Fruit fly (Drosophila melanogaster) whole organism, embryonic: ENCODE measurements around the gene CG34134.

Experiments used
- B-H2 ChIP-seq: fragments of 200-800 bp; sonication (Bioruptor generic); optimal IDR thresholded peaks from 2 replicates; lab custom pipeline; 2018; ENCODE audit warnings: missing biosample characterization, mild to moderate bottlenecking, missing genetic modification characterization
- Blimp-1 ChIP-seq: fragments of 200-800 bp; sonication (Bioruptor generic); optimal IDR thresholded peaks from 3 replicates; lab custom pipeline; 2018; ENCODE audit warnings: missing biosample characterization, missing genetic modification characterization, mild to moderate bottlenecking, moderate library complexity, missing genetic modification reagents
- CG1024 ChIP-seq: fragments of 200-800 bp; sonication (Bioruptor generic); IDR thresholded peaks from 2 replicates; pipeline ENCODE4 v1.3.6; 2022; ENCODE audit warnings: missing biosample characterization, missing genetic modification characterization
- CG11504 ChIP-seq: fragments of 200-800 bp; sonication (Bioruptor generic); optimal IDR thresholded peaks from 3 replicates; lab custom pipeline; 2019; ENCODE audit warnings: missing biosample characterization, mild to moderate bottlenecking, missing genetic modification characterization, moderate library complexity
- CG11723 ChIP-seq: fragments of 200-800 bp; sonication (Bioruptor generic); optimal IDR thresholded peaks from 2 replicates; lab custom pipeline; 2017; ENCODE audit warnings: missing biosample characterization, mild to moderate bottlenecking, missing genetic modification characterization
- CG12659 ChIP-seq: fragments of 200-800 bp; sonication (Bioruptor generic); optimal IDR thresholded peaks from 3 replicates; lab custom pipeline; 2017; ENCODE audit warnings: mild to moderate bottlenecking, missing biosample characterization, missing genetic modification reagents, missing genetic modification characterization
- CG12744 ChIP-seq: fragments of 200-800 bp; sonication (Bioruptor generic); optimal IDR thresholded peaks from 2 replicates; lab custom pipeline; 2016; ENCODE audit warnings: missing biosample characterization, missing genetic modification characterization
- CG13123 ChIP-seq: fragments of 200-800 bp; sonication (Bioruptor generic); optimal IDR thresholded peaks from 2 replicates; lab custom pipeline; 2016; ENCODE audit warnings: missing biosample characterization, missing genetic modification characterization
- CG14860 ChIP-seq: fragments of 200-800 bp; sonication (Bioruptor generic); IDR thresholded peaks from 3 replicates; pipeline ENCODE4 v1.3.6; 2022; ENCODE audit warnings: missing biosample characterization, missing genetic modification characterization; ENCODE audit not compliant: partially characterized antibody
- CG1529 ChIP-seq: fragments of 200-800 bp; sonication (Bioruptor generic); optimal IDR thresholded peaks from 3 replicates; lab custom pipeline; 2018; ENCODE audit warnings: missing biosample characterization, missing genetic modification characterization
- CG15479 ChIP-seq: fragments of 200-800 bp; sonication (Bioruptor generic); optimal IDR thresholded peaks from 3 replicates; lab custom pipeline; 2019; ENCODE audit warnings: missing biosample characterization, mild to moderate bottlenecking, missing genetic modification characterization, moderate library complexity
- CG17829 ChIP-seq: fragments of 200-800 bp; optimal IDR thresholded peaks from 2 replicates; lab custom pipeline; 2019; ENCODE audit warnings: missing biosample characterization, mild to moderate bottlenecking, missing genetic modification characterization, moderate library complexity
- CG18476 ChIP-seq: fragments of 200-800 bp; sonication (Bioruptor generic); optimal IDR thresholded peaks from 2 replicates; lab custom pipeline; 2016; ENCODE audit warnings: missing biosample characterization, mild to moderate bottlenecking, missing genetic modification characterization
- CG2889 ChIP-seq: fragments of 200-800 bp; sonication (Bioruptor generic); IDR thresholded peaks from 3 replicates; pipeline ENCODE4 v1.3.6; 2022; ENCODE audit warnings: missing biosample characterization, missing genetic modification characterization
- CG3065 ChIP-seq: fragments of 200-800 bp; sonication (Bioruptor generic); optimal IDR thresholded peaks from 2 replicates; lab custom pipeline; 2016; ENCODE audit warnings: missing biosample characterization, missing genetic modification characterization
- CG33557 ChIP-seq: fragments of 200-800 bp; sonication (Bioruptor generic); optimal IDR thresholded peaks from 2 replicates; lab custom pipeline; 2019; ENCODE audit warnings: missing biosample characterization, mild to moderate bottlenecking, missing genetic modification characterization, moderate library complexity
- CG4282 ChIP-seq: fragments of 200-800 bp; sonication (Bioruptor generic); optimal IDR thresholded peaks from 2 replicates; lab custom pipeline; 2016; ENCODE audit warnings: missing biosample characterization, missing genetic modification characterization
- CG4707 ChIP-seq: fragments of 200-800 bp; sonication (Bioruptor generic); optimal IDR thresholded peaks from 2 replicates; lab custom pipeline; 2018; ENCODE audit warnings: missing biosample characterization, mild to moderate bottlenecking, missing genetic modification characterization, moderate library complexity
- CG6175 ChIP-seq: fragments of 200-800 bp; sonication (Bioruptor generic); IDR thresholded peaks from 3 replicates; pipeline ENCODE4 v1.3.6; 2022; ENCODE audit warnings: missing biosample characterization, missing genetic modification characterization
- CG6254 ChIP-seq: fragments of 200-800 bp; sonication (Bioruptor generic); optimal IDR thresholded peaks from 3 replicates; lab custom pipeline; 2017; ENCODE audit warnings: mild to moderate bottlenecking, missing biosample characterization, missing genetic modification reagents, missing genetic modification characterization
- CG6765 ChIP-seq: fragments of 200-800 bp; sonication (Bioruptor generic); optimal IDR thresholded peaks from 3 replicates; lab custom pipeline; 2017; ENCODE audit warnings: missing biosample characterization, mild to moderate bottlenecking, missing genetic modification characterization
- CG6791 ChIP-seq: fragments of 200-800 bp; sonication (Bioruptor generic); IDR thresholded peaks from 3 replicates; pipeline ENCODE4 v1.3.6; 2022; ENCODE audit warnings: missing biosample characterization, missing genetic modification characterization; ENCODE audit not compliant: partially characterized antibody
- CG7357 ChIP-seq: fragments of 200-800 bp; sonication (Bioruptor generic); IDR thresholded peaks from 3 replicates; pipeline ENCODE4 v1.3.6; 2022; ENCODE audit warnings: missing biosample characterization, missing genetic modification characterization
- CG8388 ChIP-seq: fragments of 200-800 bp; sonication (Bioruptor generic); optimal IDR thresholded peaks from 2 replicates; lab custom pipeline; 2019; ENCODE audit warnings: missing biosample characterization, mild to moderate bottlenecking, missing genetic modification characterization, moderate library complexity
- CG9797 ChIP-seq: fragments of 200-800 bp; sonication (Bioruptor generic); optimal IDR thresholded peaks from 3 replicates; lab custom pipeline; 2018; ENCODE audit warnings: missing biosample characterization, mild to moderate bottlenecking, missing genetic modification characterization
- CoRest ChIP-seq: fragments of 200-800 bp; sonication (Bioruptor generic); optimal IDR thresholded peaks from 3 replicates; lab custom pipeline; 2018; ENCODE audit warnings: missing biosample characterization, mild to moderate bottlenecking, missing genetic modification characterization, moderate library complexity
- Dbx ChIP-seq: fragments of 200-800 bp; sonication (Bioruptor generic); IDR thresholded peaks from 3 replicates; pipeline ENCODE4 v1.3.6; 2022; ENCODE audit warnings: missing biosample characterization, missing genetic modification characterization
- Gsc ChIP-seq: fragments of 200-800 bp; sonication (Bioruptor generic); IDR thresholded peaks from 2 replicates; pipeline ENCODE4 v1.3.6; 2022; ENCODE audit warnings: missing biosample characterization, missing genetic modification characterization
- HmgZ ChIP-seq: fragments of 200-800 bp; sonication (Bioruptor generic); optimal IDR thresholded peaks from 2 replicates; lab custom pipeline; 2018; ENCODE audit warnings: missing biosample characterization, mild to moderate bottlenecking, missing genetic modification characterization
- Jarid2 ChIP-seq: fragments of 200-800 bp; sonication (Bioruptor generic); optimal IDR thresholded peaks from 3 replicates; lab custom pipeline; 2017; ENCODE audit warnings: mild to moderate bottlenecking, missing biosample characterization, missing genetic modification reagents, missing genetic modification characterization
- Nf-YC ChIP-seq: fragments of 200-800 bp; optimal IDR thresholded peaks from 3 replicates; lab custom pipeline; 2019; ENCODE audit warnings: missing biosample characterization, mild to moderate bottlenecking, missing genetic modification characterization, moderate library complexity
- PHDP ChIP-seq: fragments of 200-800 bp; sonication (Bioruptor generic); optimal IDR thresholded peaks from 3 replicates; lab custom pipeline; 2018; ENCODE audit warnings: missing biosample characterization, mild to moderate bottlenecking, missing genetic modification characterization, moderate library complexity
- Poxn ChIP-seq: fragments of 200-800 bp; sonication (Bioruptor generic); IDR thresholded peaks from 2 replicates; pipeline ENCODE4 v1.3.6; 2022; ENCODE audit warnings: missing biosample characterization, missing genetic modification characterization
- Spps ChIP-seq: fragments of 200-800 bp; sonication (Bioruptor generic); optimal IDR thresholded peaks from 2 replicates; lab custom pipeline; 2018; ENCODE audit warnings: missing biosample characterization, mild to moderate bottlenecking, missing genetic modification characterization
- Tbp ChIP-seq: fragments of >200 bp; optimal IDR thresholded peaks from 2 replicates; lab custom pipeline; 2018; ENCODE audit warnings: missing biosample characterization, missing genetic modification characterization
- ase ChIP-seq: fragments of 200-800 bp; sonication (Bioruptor generic); IDR thresholded peaks from 3 replicates; pipeline ENCODE4 v1.3.6; 2022; ENCODE audit warnings: missing biosample characterization, missing genetic modification characterization
- cad ChIP-seq: fragments of >200 bp; optimal IDR thresholded peaks from 2 replicates; lab custom pipeline; 2017; ENCODE audit warnings: missing biosample characterization, missing genetic modification characterization
- chn ChIP-seq: fragments of 200-800 bp; sonication (Bioruptor generic); optimal IDR thresholded peaks from 2 replicates; lab custom pipeline; 2016; ENCODE audit warnings: missing biosample characterization, missing genetic modification characterization
- da ChIP-seq: fragments of 200-800 bp; sonication (Bioruptor generic); optimal IDR thresholded peaks from 2 replicates; lab custom pipeline; 2016; ENCODE audit warnings: missing biosample characterization, missing genetic modification characterization
- fd3F ChIP-seq: fragments of 200-800 bp; sonication (Bioruptor generic); optimal IDR thresholded peaks from 2 replicates; lab custom pipeline; 2018; ENCODE audit warnings: missing biosample characterization, mild to moderate bottlenecking, missing genetic modification characterization, moderate library complexity
- gsb ChIP-seq: fragments of 200-800 bp; sonication (Bioruptor generic); IDR thresholded peaks from 2 replicates; pipeline ENCODE4 v1.3.6; 2022; ENCODE audit warnings: missing biosample characterization, missing genetic modification characterization
- ham ChIP-seq: fragments of 200-800 bp; sonication (Bioruptor generic); IDR thresholded peaks from 2 replicates; pipeline ENCODE4 v1.3.6; 2022; ENCODE audit warnings: missing biosample characterization, missing genetic modification characterization
- lilli ChIP-seq: fragments of 200-800 bp; sonication (Bioruptor generic); optimal IDR thresholded peaks from 3 replicates; lab custom pipeline; 2016; ENCODE audit warnings: missing biosample characterization, missing genetic modification characterization
- nerfin-1 ChIP-seq: fragments of 200-800 bp; sonication (Bioruptor generic); optimal IDR thresholded peaks from 3 replicates; lab custom pipeline; 2019; ENCODE audit warnings: missing biosample characterization, mild to moderate bottlenecking, missing genetic modification characterization, moderate library complexity
- nmo ChIP-seq: fragments of 200-800 bp; sonication (Bioruptor generic); optimal IDR thresholded peaks from 2 replicates; lab custom pipeline; 2018; ENCODE audit warnings: missing biosample characterization, mild to moderate bottlenecking, missing genetic modification characterization, moderate library complexity
- repo ChIP-seq: fragments of 200-800 bp; sonication (Bioruptor generic); optimal IDR thresholded peaks from 2 replicates; lab custom pipeline; 2016; ENCODE audit warnings: missing biosample characterization, missing genetic modification characterization
- salm ChIP-seq: fragments of 200-800 bp; sonication (Bioruptor generic); optimal IDR thresholded peaks from 2 replicates; lab custom pipeline; 2018; ENCODE audit warnings: missing biosample characterization, mild to moderate bottlenecking, missing genetic modification characterization
- tna ChIP-seq: fragments of 200-800 bp; sonication (Bioruptor generic); IDR thresholded peaks from 2 replicates; pipeline ENCODE4 v1.3.6; 2022; ENCODE audit warnings: missing biosample characterization, missing genetic modification characterization; ENCODE audit not compliant: partially characterized antibody
- zf30C ChIP-seq: fragments of 200-800 bp; sonication (Bioruptor generic); optimal IDR thresholded peaks from 3 replicates; lab custom pipeline; 2018; ENCODE audit warnings: missing biosample characterization, mild to moderate bottlenecking, missing genetic modification characterization

The CG34134 gene

dm6 chr2L:8162307-8163024 lies 28.1 kb downstream of the CG34134 start, which contains the start of gene Acbp1 (continued):
- peak; percentile 33 for TF ChIP-seq CG15479 (GFP tag; lab: Kevin White, UChicago)
- TF ChIP-seq ham (GFP tag; lab: Robert Waterston, UW): peak; percentile 50; the same call in 1 of the 2 replicates
- TF ChIP-seq zf30C: peak; percentile 99
- no peak for TF ChIP-seq Jarid2
- peak; percentile 90 for TF ChIP-seq Dbx (GFP tag; lab: Robert Waterston, UW)
- TF ChIP-seq CG4282 (GFP tag; lab: Kevin White, UChicago): peak; percentile 98
- TF ChIP-seq CoRest (tag; lab: Kevin White, UChicago): peak; percentile 97
- peak; percentile 97 for TF ChIP-seq salm (tag; lab: Kevin White, UChicago)
- peak; percentile 75 for TF ChIP-seq CG6791 (GFP tag; lab: Robert Waterston, UW)
- peak; percentile 74 for TF ChIP-seq CG14860 (GFP tag; lab: Robert Waterston, UW)
- peak; percentile 89 for TF ChIP-seq CG13123 (GFP tag; lab: Kevin White, UChicago)
- TF ChIP-seq Poxn (GFP tag; lab: Robert Waterston, UW): peak; percentile 81
- peak; percentile 97 for TF ChIP-seq CG8388 (GFP tag; lab: Kevin White, UChicago)
- TF ChIP-seq CG11504 (tag; lab: Kevin White, UChicago): peak; percentile 96
- TF ChIP-seq Blimp-1 (GFP tag; lab: Kevin White, UChicago): peak; percentile 96
- TF ChIP-seq chn: peak; percentile 94
- TF ChIP-seq B-H2 (GFP tag; lab: Kevin White, UChicago): peak; percentile 97
- peak; percentile 99 for TF ChIP-seq CG17829 (tag; lab: Kevin White, UChicago)
- peak; percentile 81 for TF ChIP-seq da (GFP tag; lab: Kevin White, UChicago)
- TF ChIP-seq HmgZ (tag; lab: Kevin White, UChicago): peak; percentile 97
- peak; percentile 87; the same call in 2 of the 3 replicates for TF ChIP-seq CG2889 (GFP tag; lab: Robert Waterston, UW)
- TF ChIP-seq CG1024: peak; percentile 71
- TF ChIP-seq CG6765 (GFP tag; lab: Kevin White, UChicago): peak; percentile 98
- TF ChIP-seq tna (GFP tag; lab: Robert Waterston, UW): peak; percentile 59; the same call in 1 of the 2 replicates
- TF ChIP-seq CG9797 (GFP tag; lab: Kevin White, UChicago): peak; percentile 89
- TF ChIP-seq Spps: peak; percentile 97
- peak; percentile 96 for TF ChIP-seq CG11723
- peak; percentile 94 for TF ChIP-seq CG4707 (GFP tag; lab: Kevin White, UChicago)
- peak; percentile 93 for TF ChIP-seq Nf-YC (tag; lab: Kevin White, UChicago)
- TF ChIP-seq CG12659 (GFP tag; lab: Kevin White, UChicago): peak; percentile 97
- TF ChIP-seq nmo (GFP tag; lab: Kevin White, UChicago): peak; percentile 96
- TF ChIP-seq cad (GFP tag; lab: Kevin White, UChicago): no peak
- TF ChIP-seq nerfin-1: peak; percentile 97
- peak; percentile 92 for TF ChIP-seq repo (GFP tag; lab: Kevin White, UChicago)
- TF ChIP-seq CG18476: peak; percentile 94
- TF ChIP-seq CG1529 (GFP tag; lab: Kevin White, UChicago): peak; percentile 94
- peak; percentile 85 for TF ChIP-seq gsb (GFP tag; lab: Robert Waterston, UW)
- peak; percentile 94 for TF ChIP-seq CG6254
- peak; percentile 86 for TF ChIP-seq CG6175 (GFP tag; lab: Robert Waterston, UW)
- peak; percentile 94 for TF ChIP-seq CG12744 (GFP tag; lab: Kevin White, UChicago)
- peak; percentile 90 for TF ChIP-seq ase
- peak; percentile 98 for TF ChIP-seq CG33557 (GFP tag; lab: Kevin White, UChicago)
- TF ChIP-seq CG3065 (GFP tag; lab: Kevin White, UChicago): peak; percentile 76
- TF ChIP-seq lilli: peak; percentile 97
- TF ChIP-seq PHDP (tag; lab: Kevin White, UChicago): peak; percentile 99
- peak; percentile 92 for TF ChIP-seq fd3F (GFP tag; lab: Kevin White, UChicago)
- TF ChIP-seq Tbp: no peak
- TF ChIP-seq Gsc (GFP tag; lab: Robert Waterston, UW): no peak
- TF ChIP-seq CG7357 (GFP tag; lab: Robert Waterston, UW): peak; percentile 82
